Fruit fly (Drosophila melanogaster): ENCODE results near the gene CG6813.

CG6813 gene

dm6 chr3R:11650105-11651039 lies 23.9 kb upstream of the CG6813 start, which contains the start of the genes Csk and Elp1 (continued):
- TF ChIP-seq CG8089 (GFP tag; optimal IDR thresholded peaks at IDR 0.05), result no peak
- 0 out of 3 replicates have a peak, but pooled peaks have one; percentile 31 for TF ChIP-seq ase (GFP tag; IDR thresholded peaks at IDR 0.05)
- no peak for TF ChIP-seq CG10274 (GFP tag; optimal IDR thresholded peaks at IDR 0.05)
- TF ChIP-seq CG2116 (GFP tag; optimal IDR thresholded peaks at IDR 0.05), result peak; percentile 71
- TF ChIP-seq CG15696 (tag; optimal IDR thresholded peaks at IDR 0.05), result peak; percentile 68
- peak; percentile 58; the same call in 1 of the 3 replicates for TF ChIP-seq ken (GFP tag; IDR thresholded peaks at IDR 0.05)
- no peak for TF ChIP-seq Six4 (GFP tag; optimal IDR thresholded peaks at IDR 0.05)
- peak; percentile 92 for TF ChIP-seq CG12659 (GFP tag; optimal IDR thresholded peaks at IDR 0.05)
- no peak for TF ChIP-seq Bteb2 (GFP tag; optimal IDR thresholded peaks at IDR 0.05)
- peak; percentile 74 for TF ChIP-seq CG4424 (GFP tag; optimal IDR thresholded peaks at IDR 0.05)
- 0 out of 2 replicates have a peak, but pooled peaks have one; percentile 17 for TF ChIP-seq H2.0 (GFP tag; IDR thresholded peaks at IDR 0.05)
- TF ChIP-seq fd102C (GFP tag; optimal IDR thresholded peaks at IDR 0.05), result peak; percentile 34
- no peak for TF ChIP-seq CG7271 (tag; optimal IDR thresholded peaks at IDR 0.05)
- TF ChIP-seq hb (GFP tag; IDR thresholded peaks at IDR 0.05; ENCODE audit: partially characterized antibody), result no peak
- peak; percentile 39 to 52 for TF ChIP-seq Pdp1 (GFP tag; optimal IDR thresholded peaks at IDR 0.05)
- peak; percentile 31 for TF ChIP-seq CG8944 (GFP tag; optimal IDR thresholded peaks at IDR 0.05)
- peak; percentile 55 for TF ChIP-seq BEAF-32 (GFP tag; optimal IDR thresholded peaks at IDR 0.05)
- no peak for TF ChIP-seq CG2875 (GFP tag; optimal IDR thresholded peaks at IDR 0.05)
- TF ChIP-seq fru (optimal IDR thresholded peaks at IDR 0.05), result no peak
- TF ChIP-seq TFAM (GFP tag; optimal IDR thresholded peaks at IDR 0.05), result no peak
- TF ChIP-seq Usf (GFP tag; optimal IDR thresholded peaks at IDR 0.05), result no peak
- no peak for TF ChIP-seq MTF-1 (GFP tag; optimal IDR thresholded peaks at IDR 0.05; ENCODE audit: borderline replicate concordance)
- TF ChIP-seq ssp (GFP tag; IDR thresholded peaks at IDR 0.05), result 0 out of 2 replicates have a peak, but pooled peaks have one; percentile 12
- no peak for TF ChIP-seq peb (GFP tag; IDR thresholded peaks at IDR 0.05)
- TF ChIP-seq fu2 (GFP tag; optimal IDR thresholded peaks at IDR 0.05), result peak; percentile 19
- TF ChIP-seq Vsx1 (GFP tag; optimal IDR thresholded peaks at IDR 0.05), result peak; percentile 20
- peak; percentile 39 for TF ChIP-seq kni (GFP tag; optimal IDR thresholded peaks at IDR 0.05)
- TF ChIP-seq sob (GFP tag; IDR thresholded peaks at IDR 0.05), result peak; percentile 47; the same call in 1 of the 2 replicates
- 0 out of 2 replicates have a peak, but pooled peaks have one; percentile 17 for TF ChIP-seq Atf6 (GFP tag; IDR thresholded peaks at IDR 0.05)
- peak; percentile 3 for TF ChIP-seq pho (GFP tag; optimal IDR thresholded peaks at IDR 0.05)
- TF ChIP-seq CG42726 (GFP tag; IDR thresholded peaks at IDR 0.05; ENCODE audit: partially characterized antibody), result no peak
- no peak for TF ChIP-seq Mes4 (GFP tag; optimal IDR thresholded peaks at IDR 0.05)
- no peak for TF ChIP-seq esg (GFP tag; conservative IDR thresholded peaks at IDR 0.05)
- TF ChIP-seq CG9876 (GFP tag; optimal IDR thresholded peaks at IDR 0.05), result no peak
- TF ChIP-seq unc-4 (GFP tag; IDR thresholded peaks at IDR 0.05; ENCODE audit: partially characterized antibody), result 0 out of 2 replicates have a peak, but pooled peaks have one; percentile 13
- no peak for TF ChIP-seq Nf-YA (GFP tag; IDR thresholded peaks at IDR 0.05)
- no peak for TF ChIP-seq h (optimal IDR thresholded peaks at IDR 0.05)
- TF ChIP-seq row (GFP tag; IDR thresholded peaks at IDR 0.05), result peak; percentile 91
- peak; percentile 14 for TF ChIP-seq CG9609 (GFP tag; optimal IDR thresholded peaks at IDR 0.05)
- TF ChIP-seq CG12744 (GFP tag; optimal IDR thresholded peaks at IDR 0.05), result no peak
- TF ChIP-seq Ravus (GFP tag; IDR thresholded peaks at IDR 0.05), result no peak
- TF ChIP-seq CG9215 (GFP tag; IDR thresholded peaks at IDR 0.05), result peak; percentile 42
- no peak for TF ChIP-seq salm (tag; optimal IDR thresholded peaks at IDR 0.05)
- TF ChIP-seq ind (GFP tag; optimal IDR thresholded peaks at IDR 0.05), result peak; percentile 50
- TF ChIP-seq unpg (GFP tag; optimal IDR thresholded peaks at IDR 0.05), result peak; percentile 50
- peak; percentile 49 for TF ChIP-seq B-H2 (GFP tag; optimal IDR thresholded peaks at IDR 0.05)
- peak; percentile 68 for TF ChIP-seq nerfin-1 (tag; optimal IDR thresholded peaks at IDR 0.05)
- no peak for TF ChIP-seq sna (GFP tag; IDR thresholded peaks at IDR 0.05; ENCODE audit: partially characterized antibody)

All from whole organism, embryonic.